Worm (Caenorhabditis elegans) whole organism, L3 larva: Measurements from ENCODE around the gene nhr-285.

Experiments used
- ZK546.5 ChIP-seq: sonication (generic microtip); optimal IDR thresholded peaks from 2 replicates; lab custom pipeline; 2017; ENCODE audit warnings: missing biosample characterization, missing genetic modification characterization
- ceh-16 ChIP-seq: sonication (generic microtip); optimal IDR thresholded peaks from 2 replicates; lab custom pipeline; 2017; ENCODE audit warnings: missing biosample characterization, missing genetic modification characterization
- eor-1 ChIP-seq, 2 experiments: fragments of 150-350 bp; optimal IDR thresholded peaks; 2 replicates each; lab custom pipeline; 2014 to 2018; ENCODE audit warnings: missing biosample characterization in 2 of 2, missing genetic modification characterization in 2 of 2
- fos-1 ChIP-seq: fragments of 150-350 bp; optimal IDR thresholded peaks from 2 replicates; lab custom pipeline; 2014; ENCODE audit warnings: missing biosample characterization, missing genetic modification characterization
- lin-39 ChIP-seq: fragments of 150-350 bp; optimal IDR thresholded peaks from 2 replicates; lab custom pipeline; 2018; ENCODE audit warnings: missing biosample characterization, missing genetic modification reagents, missing genetic modification characterization
- lsy-12 ChIP-seq: sonication (generic microtip); optimal IDR thresholded peaks from 2 replicates; lab custom pipeline; 2016; ENCODE audit warnings: mild to moderate bottlenecking, missing genetic modification characterization, missing compliant biosample characterization
- nhr-28 ChIP-seq: fragments of 150-350 bp; optimal IDR thresholded peaks from 2 replicates; lab custom pipeline; 2014; ENCODE audit warnings: missing biosample characterization, missing genetic modification characterization
- unc-39 ChIP-seq: sonication (generic microtip); optimal IDR thresholded peaks from 4 replicates; lab custom pipeline; 2017; ENCODE audit warnings: missing biosample characterization, missing genetic modification characterization
- ztf-11 ChIP-seq: fragments of 150-350 bp; optimal IDR thresholded peaks from 2 replicates; lab custom pipeline; 2014; ENCODE audit warnings: missing biosample characterization, missing genetic modification characterization

ce11 chrV:15769072-15769471 is 10.0 kb downstream of the nhr-285 start, which contains the start of gene F57A10.4:
- TF ChIP-seq ztf-11 (tag; lab: Kevin White, UChicago) (no peak), unc-39 (tag; lab: Kevin White, UChicago) (no peak), lin-39 (tag; lab: Kevin White, UChicago) (no peak), ZK546.5 (tag; lab: Kevin White, UChicago) (no peak), lsy-12 (tag; lab: Kevin White, UChicago) (no peak), ceh-16 (no peak), fos-1 (no peak), nhr-28 (tag; lab: Kevin White, UChicago) (no peak), eor-1 (tag; optimal IDR thresholded peaks at IDR 0.05; lab: Kevin White, UChicago) (no peak)
